Worm (Caenorhabditis elegans): ENCODE results near the gene H32C10.1.

Gene H32C10.1

DNA sequence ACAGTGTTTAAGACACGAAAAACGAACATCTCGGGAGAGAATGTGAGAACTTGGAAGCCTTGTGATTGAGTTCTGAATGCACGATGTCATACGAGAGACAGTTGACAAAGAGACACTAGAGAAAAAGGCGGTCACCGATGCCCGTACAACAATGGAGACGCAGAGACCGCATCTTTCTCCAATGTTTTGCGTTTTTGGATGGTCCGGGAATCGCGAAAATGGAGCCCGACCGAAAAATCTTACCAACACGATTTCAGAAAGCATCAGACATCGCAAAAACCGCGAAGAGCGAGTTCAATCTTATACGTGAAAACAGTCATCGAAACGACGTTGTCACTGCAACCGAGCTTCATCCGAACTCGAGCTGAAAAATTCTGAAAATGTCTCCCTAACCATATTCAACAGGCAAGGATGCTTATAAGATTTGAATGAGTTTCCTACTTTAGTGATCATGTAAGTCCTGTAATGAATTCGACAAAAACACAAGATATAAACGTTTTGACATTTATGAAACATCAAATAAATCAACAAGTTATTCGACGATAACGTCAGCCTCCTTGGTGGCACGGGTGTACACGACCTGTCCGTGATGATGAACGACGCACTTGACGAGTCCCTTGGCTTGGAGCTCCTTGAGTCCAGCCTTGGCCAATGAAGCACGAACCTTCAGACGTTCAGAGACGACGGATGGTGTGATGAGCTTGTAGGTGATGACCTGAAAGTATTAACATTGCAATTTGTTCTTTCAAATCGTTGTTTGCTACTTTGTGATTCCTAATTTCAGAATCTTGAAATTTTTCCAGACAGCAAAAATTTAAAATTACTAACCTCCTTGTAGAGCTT, 12.7 kb downstream of the H32C10.1 start, which contains the start of gene inx-7 (continued):
- TF ChIP-seq dpff-1 (tag; optimal IDR thresholded peaks at IDR 0.05) (no peak), ceh-91 (GFP tag; IDR thresholded peaks at IDR 0.05) (no peak), madf-3 (GFP tag; IDR thresholded peaks at IDR 0.05) (peak; percentile 75; the same call in 1 of the 2 replicates), tlf-1 (GFP tag; optimal IDR thresholded peaks at IDR 0.05) (peak; percentile 49)

DNA sequence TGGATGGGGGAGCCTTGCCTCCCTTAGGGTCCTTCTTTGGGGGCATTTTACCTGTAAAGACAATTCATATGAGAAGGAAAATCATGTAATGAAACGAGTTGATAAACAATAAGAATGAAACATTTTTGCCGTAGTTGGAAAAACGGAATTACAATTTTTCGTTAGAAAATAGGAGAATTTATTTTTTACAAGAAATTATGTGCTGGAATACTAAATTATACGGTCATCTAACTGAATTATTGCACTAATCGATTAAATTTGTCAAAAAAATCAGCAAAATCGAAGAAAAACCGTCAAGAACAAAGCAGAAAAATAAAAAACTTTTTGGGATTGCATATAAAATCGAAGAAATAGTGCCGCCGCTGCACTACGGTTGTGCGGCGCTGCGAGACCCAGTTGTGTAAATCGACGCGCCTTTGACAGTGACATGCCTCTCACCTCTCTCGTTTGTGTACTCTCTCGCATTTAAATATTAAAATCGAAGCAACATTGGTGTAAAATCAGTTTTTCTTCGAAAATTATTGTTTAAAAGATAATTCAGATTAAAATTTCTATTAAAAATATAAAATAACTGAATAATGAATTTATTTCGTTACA, 13.5 kb downstream of the H32C10.1 start, which contains the start of gene rps-25:
Gene rps-25 (minus strand): TSS at position 51 of the 597 bp plus-strand sequence.
- TF ChIP-seq ztf-3 (GFP tag; optimal IDR thresholded peaks at IDR 0.05) = no peak
- TF ChIP-seq dox-1 (GFP tag; IDR thresholded peaks at IDR 0.05) = no peak
- no peak for TF ChIP-seq ztf-26 (tag; optimal IDR thresholded peaks at IDR 0.05)
- TF ChIP-seq ztf-28 (GFP tag; IDR thresholded peaks at IDR 0.05) = no peak
- TF ChIP-seq attf-3 (GFP tag; conservative IDR thresholded peaks at IDR 0.05) = peak; percentile 42; the same call in 1 of the 2 replicates
- no peak for TF ChIP-seq nhr-120 (GFP tag; IDR thresholded peaks at IDR 0.05)
- no peak for TF ChIP-seq egl-44 (GFP tag; IDR thresholded peaks at IDR 0.05)
- TF ChIP-seq ztf-22 (GFP tag; optimal IDR thresholded peaks at IDR 0.05) = no peak
- no peak for TF ChIP-seq hsf-1 (GFP tag; IDR thresholded peaks at IDR 0.05)
- no peak for TF ChIP-seq sdz-38 (tag; optimal IDR thresholded peaks at IDR 0.05)
- no peak for TF ChIP-seq cebp-2 (GFP tag; IDR thresholded peaks at IDR 0.05)
- no peak for TF ChIP-seq F52B5.7 (tag; optimal IDR thresholded peaks at IDR 0.05)
- TF ChIP-seq die-1 (tag; optimal IDR thresholded peaks at IDR 0.05) = no peak
- no peak for TF ChIP-seq ama-1 (optimal IDR thresholded peaks at IDR 0.05)
- peak in 1 of 2 experiments; percentile 41 for TF ChIP-seq ama-1 (GFP tag; optimal IDR thresholded peaks at IDR 0.05)
- TF ChIP-seq D2030.7 (GFP tag; IDR thresholded peaks at IDR 0.05) = peak; percentile 71
- TF ChIP-seq B0261.1 (tag; optimal IDR thresholded peaks at IDR 0.05) = no peak
- TF ChIP-seq Y53F4B.3 (GFP tag; IDR thresholded peaks at IDR 0.05) = no peak
- no peak for TF ChIP-seq C17E4.6 (GFP tag; IDR thresholded peaks at IDR 0.05)
- TF ChIP-seq dpl-1 (GFP tag; optimal IDR thresholded peaks at IDR 0.05) = no peak
- peak; percentile 57 for TF ChIP-seq snpc-3.4 (tag; optimal IDR thresholded peaks at IDR 0.05)
- peak; percentile 7 for TF ChIP-seq nhr-80 (tag; optimal IDR thresholded peaks at IDR 0.05)
- TF ChIP-seq F33H1.4 (GFP tag; IDR thresholded peaks at IDR 0.05) = peak; percentile 92
- TF ChIP-seq attf-6 (GFP tag; IDR thresholded peaks at IDR 0.05) = no peak
- TF ChIP-seq Y67H2A.10 (GFP tag; conservative IDR thresholded peaks at IDR 0.05) = no peak
- TF ChIP-seq nfya-2 (GFP tag; IDR thresholded peaks at IDR 0.05) = no peak
- TF ChIP-seq pbrm-1 (GFP tag; IDR thresholded peaks at IDR 0.05) = peak; percentile 50; the same call in 1 of the 2 replicates
- TF ChIP-seq hlh-12 (tag; optimal IDR thresholded peaks at IDR 0.05) = no peak
- TF ChIP-seq athp-1 (tag; optimal IDR thresholded peaks at IDR 0.05) = no peak
- TF ChIP-seq F10E7.11 (tag; optimal IDR thresholded peaks at IDR 0.05) = no peak
- TF ChIP-seq Y53G8AR.9 (GFP tag; conservative IDR thresholded peaks at IDR 0.05) = no peak
- TF ChIP-seq zfh-2 (GFP tag; conservative IDR thresholded peaks at IDR 0.05) = no peak
- TF ChIP-seq B0035.1 (tag; optimal IDR thresholded peaks at IDR 0.05) = no peak
- no peak for TF ChIP-seq tlf-1 (GFP tag; optimal IDR thresholded peaks at IDR 0.05)
- no peak for TF ChIP-seq unc-130 (GFP tag; optimal IDR thresholded peaks at IDR 0.05)
- no peak for TF ChIP-seq F22D6.2 (tag; optimal IDR thresholded peaks at IDR 0.05)
- TF ChIP-seq ceh-100 (GFP tag; IDR thresholded peaks at IDR 0.05) = no peak
- no peak for TF ChIP-seq K12H6.12 (tag; optimal IDR thresholded peaks at IDR 0.05)
- no peak for TF ChIP-seq lin-54 (GFP tag; optimal IDR thresholded peaks at IDR 0.05)
- TF ChIP-seq lin-26 (GFP tag; IDR thresholded peaks at IDR 0.05) = no peak
- TF ChIP-seq snpc-1.3 (tag; optimal IDR thresholded peaks at IDR 0.05; ENCODE audit: insufficient read depth) = peak; percentile 84
- TF ChIP-seq C06A6.2 (GFP tag; conservative IDR thresholded peaks at IDR 0.05) = no peak
- TF ChIP-seq sea-2 (GFP tag; IDR thresholded peaks at IDR 0.05) = no peak

Data from whole organism, young adult.